Worm (Caenorhabditis elegans): ENCODE data around the gene btb-20.

DNA sequence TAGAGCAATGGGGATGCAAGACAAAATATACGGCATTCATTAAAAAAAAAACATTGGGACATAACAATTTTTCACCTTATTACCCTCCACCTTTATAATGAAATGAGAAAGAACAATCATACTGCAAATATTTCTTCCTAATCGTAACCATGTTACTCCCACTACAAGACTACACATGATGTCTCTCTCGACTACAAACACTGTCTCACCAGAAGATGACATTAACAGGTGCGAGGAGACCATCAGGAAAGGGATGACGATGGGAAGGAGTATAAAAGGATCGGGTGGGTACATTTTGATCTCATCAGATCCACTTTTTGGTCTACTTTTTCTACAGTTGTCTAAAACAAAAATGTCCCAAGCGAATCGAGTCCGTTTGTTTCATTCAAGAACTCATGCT lies 25.5 kb downstream of the btb-20 start, which contains the start of gene dhs-8:
- no peak for TF ChIP-seq nhr-11 (tag; optimal IDR thresholded peaks at IDR 0.05)
- TF ChIP-seq ceh-16 (tag; optimal IDR thresholded peaks at IDR 0.05), result no peak
- TF ChIP-seq ama-1 (optimal IDR thresholded peaks at IDR 0.05), result no peak
- TF ChIP-seq lin-39 (tag; optimal IDR thresholded peaks at IDR 0.05), result no peak
- no peak for TF ChIP-seq snpc-4 (tag; optimal IDR thresholded peaks at IDR 0.05)
- no peak for TF ChIP-seq jun-1 (tag; optimal IDR thresholded peaks at IDR 0.05)
- TF ChIP-seq nhr-76 (tag; optimal IDR thresholded peaks at IDR 0.05), result no peak
- no peak for TF ChIP-seq nhr-28 (tag; optimal IDR thresholded peaks at IDR 0.05)
- TF ChIP-seq ceh-9 (tag; optimal IDR thresholded peaks at IDR 0.05), result no peak

Data from whole organism, L3 larva.